Worm (Caenorhabditis elegans) whole organism, young adult: ENCODE results near the gene nhr-255.
A peak's percentile ranks its signal among the peaks of the same experiment; 100 is the strongest.

Experiments used
- B0019.2 ChIP-seq: fragments of 200-800 bp; sonication (Bioruptor generic); conservative IDR thresholded peaks from 2 replicates; pipeline ENCODE4 v1.3.6; 2022; ENCODE audit warnings: missing genetic modification reagents, missing genetic modification characterization, missing compliant biosample characterization
- C17E4.6 ChIP-seq: fragments of 200-800 bp; sonication (Bioruptor generic); IDR thresholded peaks from 2 replicates; pipeline ENCODE4 v1.3.6; 2022; ENCODE audit warnings: missing genetic modification reagents, missing genetic modification characterization, missing compliant biosample characterization
- F52B5.7 ChIP-seq: sonication (generic microtip); optimal IDR thresholded peaks from 2 replicates; lab custom pipeline; 2016; ENCODE audit warnings: mild to moderate bottlenecking, missing genetic modification characterization, missing compliant biosample characterization
- T26A5.8 ChIP-seq: sonication (generic microtip); optimal IDR thresholded peaks from 2 replicates; lab custom pipeline; 2016; ENCODE audit warnings: missing genetic modification characterization, missing compliant biosample characterization
- Y53F4B.3 ChIP-seq: fragments of 200-800 bp; sonication (Bioruptor generic); IDR thresholded peaks from 2 replicates; pipeline ENCODE4 v1.3.6; 2022; ENCODE audit warnings: missing genetic modification reagents, missing genetic modification characterization, missing compliant biosample characterization
- Y67H2A.10 ChIP-seq: fragments of 200-800 bp; sonication (Bioruptor generic); conservative IDR thresholded peaks from 2 replicates; pipeline ENCODE4 v1.3.6; 2022; ENCODE audit warnings: missing genetic modification reagents, missing genetic modification characterization, missing compliant biosample characterization
- ZK185.1 ChIP-seq: sonication (generic microtip); optimal IDR thresholded peaks from 2 replicates; lab custom pipeline; 2016; ENCODE audit warnings: mild to moderate bottlenecking, missing genetic modification characterization, missing compliant biosample characterization; ENCODE audit not compliant: poor library complexity, severe bottlenecking
- akir-1 ChIP-seq: fragments of 200-800 bp; sonication (Bioruptor generic); optimal IDR thresholded peaks from 2 replicates; lab custom pipeline; 2018; ENCODE audit warnings: mild to moderate bottlenecking, missing genetic modification characterization, moderate library complexity, missing compliant biosample characterization
- ama-1 ChIP-seq, 3 experiments: fragments of 150-350 bp in 1 of 3; sonication (generic microtip) in 2 of 3; optimal IDR thresholded peaks; 2 replicates each; lab custom pipeline; 2014 to 2018; ENCODE audit warnings: missing biosample characterization in 2 of 3, missing genetic modification characterization in 2 of 3, missing genetic modification reagents in 2 of 3
- aptf-3 ChIP-seq: fragments of 200-800 bp; sonication (Bioruptor generic); IDR thresholded peaks from 2 replicates; pipeline ENCODE4 v1.3.6; 2022; ENCODE audit warnings: missing genetic modification characterization, missing compliant biosample characterization
- attf-3 ChIP-seq: fragments of 200-800 bp; sonication (Bioruptor generic); conservative IDR thresholded peaks from 2 replicates; pipeline ENCODE4 v1.3.6; 2022; ENCODE audit warnings: missing genetic modification reagents, missing genetic modification characterization, missing compliant biosample characterization
- attf-5 ChIP-seq: fragments of 200-800 bp; sonication (Bioruptor generic); optimal IDR thresholded peaks from 2 replicates; lab custom pipeline; 2018; ENCODE audit warnings: mild to moderate bottlenecking, missing genetic modification characterization, missing compliant biosample characterization
- cebp-1 ChIP-seq, 2 experiments: fragments of 200-800 bp in 1 of 2; sonication (Bioruptor generic) in 1 of 2; sonication (generic microtip) in 1 of 2; IDR thresholded peaks in 1 of 2; optimal IDR thresholded peaks in 1 of 2; 2 replicates each; pipeline versions ENCODE4 v1.3.6 to Lab custom; 2017 to 2022; ENCODE audit warnings: missing compliant biosample characterization in 2 of 2, missing genetic modification characterization in 2 of 2, mild to moderate bottlenecking in 1 of 2, missing genetic modification reagents in 1 of 2, moderate library complexity in 1 of 2
- cebp-2 ChIP-seq: fragments of 200-800 bp; sonication (Bioruptor generic); IDR thresholded peaks from 2 replicates; pipeline ENCODE4 v1.3.6; 2022; ENCODE audit warnings: missing genetic modification characterization, missing compliant biosample characterization
- ceh-40 ChIP-seq: fragments of 200-800 bp; sonication (Bioruptor generic); IDR thresholded peaks from 2 replicates; pipeline ENCODE4 v1.3.6; 2022; ENCODE audit warnings: missing genetic modification characterization, missing compliant biosample characterization
- ceh-79 ChIP-seq: sonication (generic microtip); optimal IDR thresholded peaks from 2 replicates; lab custom pipeline; 2017; ENCODE audit warnings: mild to moderate bottlenecking, missing genetic modification characterization, missing compliant biosample characterization
- chd-7 ChIP-seq: sonication (generic microtip); optimal IDR thresholded peaks from 2 replicates; lab custom pipeline; 2016; ENCODE audit warnings: mild to moderate bottlenecking, missing genetic modification characterization, moderate library complexity, missing compliant biosample characterization
- efl-1 ChIP-seq: fragments of 150-350 bp; optimal IDR thresholded peaks from 2 replicates; lab custom pipeline; 2014; ENCODE audit warnings: missing biosample characterization, missing genetic modification reagents, missing genetic modification characterization
- egl-44 ChIP-seq: fragments of 200-800 bp; sonication (Bioruptor generic); IDR thresholded peaks from 2 replicates; pipeline ENCODE4 v1.3.6; 2022; ENCODE audit warnings: missing genetic modification reagents, missing genetic modification characterization, missing compliant biosample characterization
- ets-4 ChIP-seq: fragments of 200-800 bp; sonication (Bioruptor generic); optimal IDR thresholded peaks from 2 replicates; lab custom pipeline; 2018; ENCODE audit warnings: mild to moderate bottlenecking, missing genetic modification characterization, missing compliant biosample characterization
- fkh-3 ChIP-seq: sonication (generic microtip); optimal IDR thresholded peaks from 2 replicates; lab custom pipeline; 2016; ENCODE audit warnings: mild to moderate bottlenecking, missing genetic modification characterization, missing compliant biosample characterization
- him-1 ChIP-seq: sonication (generic microtip); optimal IDR thresholded peaks from 2 replicates; lab custom pipeline; 2016; ENCODE audit warnings: missing genotype, missing genetic modification reagents, missing genetic modification characterization, missing compliant biosample characterization
- hlh-12 ChIP-seq: sonication (generic microtip); optimal IDR thresholded peaks from 2 replicates; lab custom pipeline; 2016; ENCODE audit warnings: missing genetic modification characterization, missing compliant biosample characterization
- hlh-26 ChIP-seq: fragments of 200-800 bp; sonication (Bioruptor generic); conservative IDR thresholded peaks from 2 replicates; pipeline ENCODE4 v1.3.6; 2022; ENCODE audit warnings: missing genetic modification reagents, missing genetic modification characterization, missing compliant biosample characterization
- hmg-1.2 ChIP-seq: fragments of 200-800 bp; sonication (Bioruptor generic); IDR thresholded peaks from 2 replicates; pipeline ENCODE4 v1.3.6; 2022; ENCODE audit warnings: missing genetic modification reagents, missing genetic modification characterization, missing compliant biosample characterization
- hsf-1 ChIP-seq: fragments of 200-800 bp; sonication (Bioruptor generic); IDR thresholded peaks from 2 replicates; pipeline ENCODE4 v1.3.6; 2022; ENCODE audit warnings: missing genetic modification reagents, missing genetic modification characterization, missing compliant biosample characterization
- lin-35 ChIP-seq, 3 experiments: fragments of 150-350 bp in 2 of 3; sonication (generic microtip) in 1 of 3; optimal IDR thresholded peaks; 2 replicates each; lab custom pipeline; 2014 to 2018; ENCODE audit warnings: missing biosample characterization in 3 of 3, missing genetic modification characterization in 3 of 3, missing genetic modification reagents in 3 of 3
- nfya-1 ChIP-seq: sonication (generic microtip); optimal IDR thresholded peaks from 2 replicates; lab custom pipeline; 2017; ENCODE audit warnings: antibody characterized with exemption, missing compliant biosample characterization, missing genetic modification characterization, borderline replicate concordance; ENCODE audit not compliant: insufficient read depth
- nhr-80 ChIP-seq: sonication (generic microtip); optimal IDR thresholded peaks from 2 replicates; lab custom pipeline; 2016; ENCODE audit warnings: missing genetic modification characterization, missing compliant biosample characterization
- rcor-1 ChIP-seq: fragments of 200-800 bp; sonication (Bioruptor generic); IDR thresholded peaks from 2 replicates; pipeline ENCODE4 v1.3.6; 2022; ENCODE audit warnings: missing genetic modification reagents, missing genetic modification characterization, missing compliant biosample characterization
- sea-2 ChIP-seq: fragments of 200-800 bp; sonication (Bioruptor generic); IDR thresholded peaks from 2 replicates; pipeline ENCODE4 v1.3.6; 2022; ENCODE audit warnings: missing genetic modification characterization, missing compliant biosample characterization
- snpc-1.3 ChIP-seq: sonication (generic microtip); optimal IDR thresholded peaks from 2 replicates; lab custom pipeline; 2017; ENCODE audit warnings: missing genetic modification characterization, mild to moderate bottlenecking, missing compliant biosample characterization, antibody characterized with exemption, moderate library complexity, missing genotype, missing genetic modification reagents; ENCODE audit not compliant: insufficient read depth
- snpc-4 ChIP-seq, 5 experiments: fragments of 150-350 bp in 1 of 5; sonication (generic microtip) in 4 of 5; optimal IDR thresholded peaks; 2 replicates each; lab custom pipeline; 2014 to 2018; ENCODE audit warnings: missing genetic modification characterization in 5 of 5, missing biosample characterization in 3 of 5, antibody characterized with exemption in 2 of 5, mild to moderate bottlenecking in 2 of 5, missing compliant biosample characterization in 2 of 5, missing genotype in 2 of 5, moderate library complexity in 2 of 5, missing genetic modification reagents in 1 of 5
- somi-1 ChIP-seq: fragments of 200-800 bp; sonication (Bioruptor generic); optimal IDR thresholded peaks from 2 replicates; lab custom pipeline; 2018; ENCODE audit warnings: mild to moderate bottlenecking, missing genetic modification characterization, missing compliant biosample characterization
- zfh-2 ChIP-seq: fragments of 200-800 bp; sonication (Bioruptor generic); conservative IDR thresholded peaks from 2 replicates; pipeline ENCODE4 v1.3.6; 2022; ENCODE audit warnings: missing genetic modification reagents, missing genetic modification characterization, missing compliant biosample characterization
- ztf-18 ChIP-seq: sonication (generic microtip); optimal IDR thresholded peaks from 2 replicates; lab custom pipeline; 2016; ENCODE audit warnings: missing genotype, mild to moderate bottlenecking, missing genetic modification characterization, missing compliant biosample characterization
- ztf-26 ChIP-seq: sonication (generic microtip); optimal IDR thresholded peaks from 2 replicates; lab custom pipeline; 2017; ENCODE audit warnings: missing genetic modification characterization, missing compliant biosample characterization
- ztf-3 ChIP-seq: fragments of 200-800 bp; sonication (Bioruptor generic); optimal IDR thresholded peaks from 2 replicates; lab custom pipeline; 2018; ENCODE audit warnings: mild to moderate bottlenecking, missing genetic modification characterization, missing compliant biosample characterization

Gene nhr-255

DNA sequence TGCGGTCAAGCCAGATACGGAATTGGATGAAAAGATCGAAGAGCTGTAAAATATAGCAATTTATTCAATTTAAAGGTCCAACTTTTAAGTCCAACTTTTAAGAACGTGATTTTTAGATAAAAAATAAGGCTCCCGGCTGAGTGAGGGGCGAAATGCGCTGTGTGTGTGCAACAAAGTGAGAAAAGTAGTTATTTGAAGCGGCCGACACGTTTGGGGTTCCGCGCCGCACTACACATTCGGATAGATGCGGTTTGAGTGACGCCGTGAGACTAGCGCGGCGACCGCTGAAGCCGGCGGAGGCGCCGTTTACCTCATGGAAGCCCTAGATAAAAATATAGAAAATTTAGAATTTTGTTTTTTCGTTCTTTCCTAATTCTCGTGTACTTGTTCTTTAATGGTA is 28.4 kb downstream of the nhr-255 start:
- TF ChIP-seq fkh-3 (tag; lab: Kevin White, UChicago) (no peak), hsf-1 (GFP tag; lab: Robert Waterston, UW) (no peak), ztf-18 (tag; lab: Kevin White, UChicago) (no peak), zfh-2 (peak; percentile 48), attf-5 (GFP tag; lab: Kevin White, UChicago) (no peak), ceh-40 (no peak), aptf-3 (GFP tag; lab: Robert Waterston, UW) (no peak), cebp-1 (GFP tag; IDR thresholded peaks at IDR 0.05; lab: Robert Waterston, UW) (no peak), cebp-1 (tag; optimal IDR thresholded peaks at IDR 0.05; lab: Kevin White, UChicago) (no peak), snpc-4 (GFP tag; optimal IDR thresholded peaks at IDR 0.05; lab: Kevin White, UChicago) (no peak), snpc-4 (tag; optimal IDR thresholded peaks at IDR 0.05; lab: Kevin White, UChicago) (peak in 2 of 4 experiments; percentile 75 to 82), egl-44 (GFP tag; lab: Robert Waterston, UW) (no peak), chd-7 (tag; lab: Kevin White, UChicago) (no peak), Y53F4B.3 (no peak), T26A5.8 (tag; lab: Kevin White, UChicago) (no peak), hmg-1.2 (GFP tag; lab: Robert Waterston, UW) (0 out of 2 replicates have a peak, but pooled peaks have one; percentile 9), him-1 (tag; lab: Kevin White, UChicago) (no peak), snpc-1.3 (tag; lab: Kevin White, UChicago) (no peak)

DNA sequence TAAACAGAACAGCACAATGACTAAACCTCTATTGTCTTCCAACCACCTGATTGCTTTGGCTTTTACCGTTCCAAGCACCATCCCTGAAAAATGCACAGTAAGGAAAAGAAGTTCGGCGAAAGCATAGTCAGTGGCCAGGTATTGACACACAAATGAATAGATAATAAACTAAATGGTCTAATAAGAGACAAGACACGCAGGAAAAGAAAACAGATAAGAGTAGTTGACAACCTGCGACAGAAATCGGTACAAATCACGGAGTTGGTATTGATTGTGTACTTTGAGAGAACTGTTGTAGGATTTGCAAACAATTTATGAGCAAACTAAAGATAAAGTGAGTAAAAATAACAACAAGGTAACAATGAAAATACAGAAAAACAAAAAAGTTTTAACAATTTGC is 29.0 kb downstream of the nhr-255 start, which contains the start of gene Y7A5A.1:
TSS of gene Y7A5A.1 (minus strand) at position 83 of the 400 bp plus-strand sequence.
- TF ChIP-seq fkh-3 (tag; lab: Kevin White, UChicago) (no peak), somi-1 (no peak), nhr-80 (tag; lab: Kevin White, UChicago) (peak; percentile 53), him-1 (tag; lab: Kevin White, UChicago) (no peak)

DNA sequence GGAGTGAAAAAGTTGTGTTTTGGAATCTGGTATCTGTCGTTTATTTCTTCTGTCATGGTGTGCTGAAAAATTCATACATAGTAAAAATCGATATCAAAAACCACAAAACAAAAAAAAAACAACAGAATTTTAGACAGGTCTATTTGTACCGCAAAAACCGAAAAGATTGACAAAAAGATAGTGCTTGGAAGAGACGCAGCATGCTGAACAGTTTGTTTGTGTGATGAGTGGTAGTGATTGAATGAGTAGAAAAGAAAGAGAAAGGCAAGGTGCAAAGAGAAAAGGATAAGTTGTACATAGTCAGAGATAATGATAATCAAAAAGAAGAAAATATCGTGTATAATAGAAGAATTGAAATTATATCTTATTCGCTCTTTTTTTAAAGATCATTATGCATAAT is 30.3 kb downstream of the nhr-255 start, which contains the start of gene Y7A5A.2:
TSS of gene Y7A5A.2 (minus strand) at position 62 of the 400 bp plus-strand sequence.
- TF ChIP-seq fkh-3 (tag; lab: Kevin White, UChicago) = no peak
- TF ChIP-seq hmg-1.2 (GFP tag; lab: Robert Waterston, UW) = peak; percentile 19; the same call in 1 of the 2 replicates

DNA sequence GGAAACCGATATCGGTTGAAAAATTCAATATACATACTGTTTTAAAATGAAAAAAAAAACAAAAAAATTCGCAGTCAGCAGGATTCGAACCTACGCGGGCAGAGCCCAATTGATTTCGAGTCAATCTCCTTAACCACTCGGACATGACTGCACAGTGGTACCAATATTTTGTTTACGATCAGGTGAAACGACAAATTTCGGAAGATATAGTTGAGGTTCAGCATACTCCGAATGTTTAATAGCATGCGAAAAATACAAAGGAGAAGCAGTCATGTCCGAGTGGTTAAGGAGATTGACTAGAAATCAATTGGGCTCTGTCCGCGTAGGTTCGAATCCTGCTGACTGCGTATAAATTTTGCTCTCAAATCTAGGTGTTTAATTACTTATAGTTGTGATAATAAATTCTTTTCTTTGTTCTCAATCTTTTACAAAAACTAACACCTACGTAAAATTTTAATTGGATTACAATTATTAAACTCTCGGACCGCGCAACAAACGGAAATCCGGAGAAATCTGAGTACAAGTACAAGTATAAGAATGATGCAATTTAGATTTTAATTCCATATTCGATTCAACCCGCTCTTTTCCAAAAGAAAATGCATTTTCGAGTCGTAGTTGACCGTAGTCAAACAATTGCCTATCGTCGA is 31.0 kb downstream of the nhr-255 start, which contains the start of gene Y7A5A.13:
TSS of gene Y7A5A.13 (plus strand) at position 597 of the 647 bp plus-strand sequence.
- TF ChIP-seq aptf-3 (GFP tag; lab: Robert Waterston, UW) (0 out of 2 replicates have a peak, but pooled peaks have one; percentile 43), F52B5.7 (no peak), hmg-1.2 (GFP tag; lab: Robert Waterston, UW) (peak; percentile 70), nfya-1 (tag; lab: Kevin White, UChicago) (no peak), efl-1 (no peak), cebp-2 (GFP tag; lab: Robert Waterston, UW) (no peak), C17E4.6 (GFP tag; lab: Robert Waterston, UW) (no peak), B0019.2 (GFP tag; lab: Robert Waterston, UW) (no peak), ets-4 (no peak), him-1 (tag; lab: Kevin White, UChicago) (peak; percentile 79), sea-2 (no peak), hlh-26 (GFP tag; lab: Robert Waterston, UW) (no peak), ZK185.1 (tag; lab: Kevin White, UChicago) (peak; percentile 60), nhr-80 (tag; lab: Kevin White, UChicago) (peak; percentile 14), ztf-26 (tag; lab: Kevin White, UChicago) (peak; percentile 32), ztf-3 (GFP tag; lab: Kevin White, UChicago) (no peak), cebp-1 (GFP tag; IDR thresholded peaks at IDR 0.05; lab: Robert Waterston, UW) (no peak), cebp-1 (tag; optimal IDR thresholded peaks at IDR 0.05; lab: Kevin White, UChicago) (peak; percentile 30), ama-1 (optimal IDR thresholded peaks at IDR 0.05; lab: Kevin White, UChicago) (no peak), ama-1 (GFP tag; optimal IDR thresholded peaks at IDR 0.05; lab: Kevin White, UChicago) (peak in 1 of 2 experiments; percentile 64), akir-1 (GFP tag; lab: Kevin White, UChicago) (no peak), hlh-12 (tag; lab: Kevin White, UChicago) (no peak), attf-3 (no peak), lin-35 (GFP tag; optimal IDR thresholded peaks at IDR 0.05; lab: Kevin White, UChicago) (peak in 1 of 3 experiments; percentile 31), chd-7 (tag; lab: Kevin White, UChicago) (peak; percentile 20), Y67H2A.10 (GFP tag; lab: Robert Waterston, UW) (no peak), rcor-1 (GFP tag; lab: Robert Waterston, UW) (peak; percentile 54), Y53F4B.3 (no peak), ceh-79 (tag; lab: Kevin White, UChicago) (no peak)
